Worm (Caenorhabditis elegans): ENCODE results near the gene C52B9.4.

The C52B9.4 gene

DNA sequence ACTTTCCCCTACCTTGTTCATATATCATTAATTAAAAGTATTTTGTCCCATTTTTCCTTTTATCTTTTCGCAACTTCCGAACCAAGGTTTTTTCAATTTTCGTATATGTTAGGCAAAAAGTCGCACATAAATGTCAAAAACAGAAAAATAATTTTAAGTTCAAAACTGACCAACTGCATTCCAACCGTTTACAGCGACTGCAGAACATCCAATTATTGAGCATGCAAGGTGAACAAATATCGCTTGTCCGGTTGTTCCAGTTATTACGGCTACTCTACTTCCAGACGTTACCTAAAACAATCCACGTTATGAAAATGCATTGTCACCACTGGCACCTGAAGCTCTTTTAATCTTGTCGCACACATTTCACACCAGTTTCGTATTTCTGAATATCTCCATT is 13.2 kb downstream of the C52B9.4 start, which contains the start of gene C52B9.10:
TSS of gene C52B9.10 (plus strand) at position 301 of the 400 bp plus-strand sequence.
- TF ChIP-seq rec-8 (tag; optimal IDR thresholded peaks at IDR 0.05) (no peak), ZK185.1 (tag; optimal IDR thresholded peaks at IDR 0.05; ENCODE audit: poor library complexity, severe bottlenecking) (no peak), sptf-2 (GFP tag; optimal IDR thresholded peaks at IDR 0.05) (no peak), B0035.1 (tag; optimal IDR thresholded peaks at IDR 0.05) (no peak), lin-35 (GFP tag; optimal IDR thresholded peaks at IDR 0.05) (no peak), repo-1 (tag; optimal IDR thresholded peaks at IDR 0.05) (no peak), egl-18 (GFP tag; IDR thresholded peaks at IDR 0.05) (no peak), ztf-28 (GFP tag; IDR thresholded peaks at IDR 0.05) (no peak), cebp-2 (GFP tag; IDR thresholded peaks at IDR 0.05) (no peak), F33H1.4 (GFP tag; IDR thresholded peaks at IDR 0.05) (no peak)

DNA sequence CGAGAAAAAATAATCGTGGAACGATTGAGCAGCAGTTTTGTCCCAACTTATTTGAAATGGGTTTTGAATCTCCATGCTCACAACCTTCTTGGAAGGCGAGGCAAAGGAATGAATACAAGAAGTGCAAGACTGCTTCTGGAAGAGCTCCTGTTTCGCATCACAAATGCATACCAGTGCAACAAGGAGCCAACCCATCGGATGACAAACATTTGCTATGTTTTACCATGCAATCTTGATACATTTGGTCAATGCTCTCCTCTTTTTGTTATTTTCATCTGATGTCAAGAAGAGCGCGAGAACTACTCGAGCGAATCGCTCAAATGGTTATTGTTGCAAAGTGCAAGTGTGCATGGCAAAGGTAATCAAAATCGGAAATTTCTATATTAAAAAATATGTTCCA is 13.7 kb downstream of the C52B9.4 start, which contains the start of gene mec-18:
TSS of gene mec-18 (minus strand) at position 101 of the 400 bp plus-strand sequence.
- TF ChIP-seq lsl-1 (GFP tag; optimal IDR thresholded peaks at IDR 0.05) (no peak), pha-4 (tag; optimal IDR thresholded peaks at IDR 0.05) (no peak), B0019.2 (GFP tag; conservative IDR thresholded peaks at IDR 0.05) (no peak), ama-1 (optimal IDR thresholded peaks at IDR 0.05) (no peak), ama-1 (GFP tag; optimal IDR thresholded peaks at IDR 0.05) (no peak), D2030.7 (GFP tag; IDR thresholded peaks at IDR 0.05) (no peak), aptf-3 (GFP tag; IDR thresholded peaks at IDR 0.05) (no peak), nfya-1 (tag; optimal IDR thresholded peaks at IDR 0.05; ENCODE audit: borderline replicate concordance, insufficient read depth) (no peak), C17E4.6 (GFP tag; IDR thresholded peaks at IDR 0.05) (no peak), Y79H2A.3 (GFP tag; conservative IDR thresholded peaks at IDR 0.05) (no peak), hsf-1 (GFP tag; IDR thresholded peaks at IDR 0.05) (no peak)

DNA sequence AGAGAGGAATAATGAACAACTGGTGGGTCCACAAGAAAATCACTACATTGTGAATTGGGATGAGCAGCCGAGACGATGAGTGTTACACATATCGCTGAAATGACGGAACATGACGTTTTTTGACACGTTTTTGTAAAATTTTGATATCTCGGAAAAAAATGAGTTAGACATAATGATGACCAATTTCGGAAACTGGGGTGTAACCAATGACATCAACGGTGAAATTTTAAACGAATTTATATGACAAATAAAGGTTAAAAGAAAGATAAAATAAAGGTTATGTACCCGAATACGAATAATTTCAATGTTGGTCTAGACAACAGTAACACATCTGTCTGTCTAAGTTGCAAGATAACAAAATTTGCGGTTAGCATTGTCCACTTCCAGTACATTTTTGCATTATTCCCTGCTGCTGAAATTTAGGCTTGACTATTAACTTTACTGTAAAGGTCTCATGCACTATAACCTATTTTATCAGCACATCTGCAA is 18.9 kb downstream of the C52B9.4 start, which contains the start of the genes twk-28 and ets-9:
TSS of gene twk-28 (minus strand) at position 51 of the 489 bp plus-strand sequence.
TSS of gene ets-9 (plus strand) at position 410 of the 489 bp plus-strand sequence.
- TF ChIP-seq Y67H2A.10 (GFP tag; conservative IDR thresholded peaks at IDR 0.05), result no peak
- TF ChIP-seq sea-2 (GFP tag; IDR thresholded peaks at IDR 0.05), result no peak
- TF ChIP-seq ama-1 (optimal IDR thresholded peaks at IDR 0.05), result no peak
- no peak for TF ChIP-seq ama-1 (GFP tag; optimal IDR thresholded peaks at IDR 0.05)
- TF ChIP-seq Y56A3A.18 (GFP tag; IDR thresholded peaks at IDR 0.05), result no peak
- TF ChIP-seq die-1 (tag; optimal IDR thresholded peaks at IDR 0.05), result no peak
- no peak for TF ChIP-seq aptf-3 (GFP tag; IDR thresholded peaks at IDR 0.05)
- no peak for TF ChIP-seq dpl-1 (GFP tag; optimal IDR thresholded peaks at IDR 0.05)
- no peak for TF ChIP-seq ztf-25 (GFP tag; IDR thresholded peaks at IDR 0.05)
- TF ChIP-seq nhr-90 (tag; optimal IDR thresholded peaks at IDR 0.05), result no peak
- TF ChIP-seq F37B4.10 (GFP tag; IDR thresholded peaks at IDR 0.05), result no peak

DNA sequence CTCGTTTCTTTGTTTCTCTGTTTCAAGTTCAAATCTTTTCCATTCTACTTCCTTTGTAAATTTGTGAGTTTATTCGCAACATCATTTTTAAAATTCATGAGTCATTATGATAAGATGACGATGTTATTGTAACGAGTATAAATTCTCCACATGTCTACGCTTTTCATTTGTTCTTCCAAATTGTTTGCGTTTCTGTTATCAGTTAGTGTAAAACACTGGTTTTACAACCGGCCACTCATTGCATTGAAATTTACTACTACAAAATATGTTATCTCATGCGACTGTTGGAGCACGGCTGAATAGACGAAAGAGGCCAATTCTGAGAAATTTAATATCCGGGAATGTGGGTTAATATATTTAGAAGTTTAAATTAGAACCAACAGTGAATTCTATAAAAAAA is 21.9 kb downstream of the C52B9.4 start, which contains the start of gene C52B9.19:
TSS of gene C52B9.19 (plus strand) at position 176 of the 400 bp plus-strand sequence.
- TF ChIP-seq D2030.7 (GFP tag; IDR thresholded peaks at IDR 0.05) (no peak), nfya-1 (tag; optimal IDR thresholded peaks at IDR 0.05; ENCODE audit: borderline replicate concordance, insufficient read depth) (no peak), somi-1 (GFP tag; optimal IDR thresholded peaks at IDR 0.05) (no peak), nhr-90 (tag; optimal IDR thresholded peaks at IDR 0.05) (no peak), rcor-1 (GFP tag; IDR thresholded peaks at IDR 0.05) (no peak), Y95B8A.8 (GFP tag; IDR thresholded peaks at IDR 0.05) (no peak), hmg-20 (GFP tag; IDR thresholded peaks at IDR 0.05) (no peak), B0035.1 (tag; optimal IDR thresholded peaks at IDR 0.05) (no peak), hmg-1.2 (GFP tag; IDR thresholded peaks at IDR 0.05) (no peak), atf-7 (tag; optimal IDR thresholded peaks at IDR 0.05) (no peak), nhr-27 (tag; optimal IDR thresholded peaks at IDR 0.05) (no peak), tlf-1 (GFP tag; optimal IDR thresholded peaks at IDR 0.05) (no peak)

Data from whole organism, young adult.